Fruit fly (Drosophila melanogaster) whole organism, embryonic: ENCODE results near the gene Paris.

Experiments used
- Abd-B ChIP-seq: fragments of 200-800 bp; sonication (Bioruptor generic); optimal IDR thresholded peaks from 2 replicates; lab custom pipeline; 2018; ENCODE audit warnings: missing biosample characterization, mild to moderate bottlenecking, missing genetic modification characterization, moderate library complexity
- Awh ChIP-seq: fragments of 200-800 bp; sonication (Bioruptor generic); IDR thresholded peaks from 2 replicates; pipeline ENCODE4, ENCODE4 v1.3.6; 2022; ENCODE audit warnings: missing biosample characterization, missing genetic modification characterization
- Bteb2 ChIP-seq: fragments of 200-800 bp; sonication (Bioruptor generic); optimal IDR thresholded peaks from 2 replicates; lab custom pipeline; 2016; ENCODE audit warnings: missing biosample characterization, missing genetic modification characterization
- CG10267 ChIP-seq: fragments of 200-800 bp; sonication (Bioruptor generic); optimal IDR thresholded peaks from 2 replicates; lab custom pipeline; 2018; ENCODE audit warnings: missing biosample characterization, mild to moderate bottlenecking, missing genetic modification characterization, moderate library complexity
- CG10979 ChIP-seq: fragments of 200-800 bp; sonication (Bioruptor generic); optimal IDR thresholded peaks from 2 replicates; lab custom pipeline; 2018; ENCODE audit warnings: missing biosample characterization, mild to moderate bottlenecking, missing genetic modification characterization, moderate library complexity
- CG13123 ChIP-seq: fragments of 200-800 bp; sonication (Bioruptor generic); optimal IDR thresholded peaks from 2 replicates; lab custom pipeline; 2016; ENCODE audit warnings: missing biosample characterization, missing genetic modification characterization
- CG13424 ChIP-seq: fragments of 200-800 bp; sonication (Bioruptor generic); optimal IDR thresholded peaks from 2 replicates; lab custom pipeline; 2019; ENCODE audit warnings: missing biosample characterization, mild to moderate bottlenecking, missing genetic modification characterization, moderate library complexity
- CG17186 ChIP-seq: fragments of 200-800 bp; sonication (Bioruptor generic); optimal IDR thresholded peaks from 3 replicates; lab custom pipeline; 2017; ENCODE audit warnings: missing biosample characterization, missing genetic modification reagents, missing genetic modification characterization
- CG18476 ChIP-seq: fragments of 200-800 bp; sonication (Bioruptor generic); optimal IDR thresholded peaks from 2 replicates; lab custom pipeline; 2016; ENCODE audit warnings: missing biosample characterization, mild to moderate bottlenecking, missing genetic modification characterization
- CG2678 ChIP-seq: fragments of 200-800 bp; sonication (Bioruptor generic); optimal IDR thresholded peaks from 3 replicates; lab custom pipeline; 2019; ENCODE audit warnings: missing biosample characterization, mild to moderate bottlenecking, missing genetic modification characterization, moderate library complexity
- CG33213 ChIP-seq: fragments of 200-800 bp; sonication (Bioruptor generic); optimal IDR thresholded peaks from 3 replicates; lab custom pipeline; 2016; ENCODE audit warnings: missing biosample characterization, missing genetic modification characterization
- CG42726 ChIP-seq: fragments of 200-800 bp; sonication (Bioruptor generic); IDR thresholded peaks from 2 replicates; pipeline ENCODE4 v1.3.6; 2022; ENCODE audit warnings: missing biosample characterization, missing genetic modification characterization; ENCODE audit not compliant: partially characterized antibody
- CG6683 ChIP-seq: fragments of 200-800 bp; sonication (Bioruptor generic); optimal IDR thresholded peaks from 2 replicates; lab custom pipeline; 2017; ENCODE audit warnings: missing biosample characterization, mild to moderate bottlenecking, missing genetic modification characterization, missing genetic modification reagents
- CG9609 ChIP-seq: fragments of 200-800 bp; sonication (Bioruptor generic); optimal IDR thresholded peaks from 3 replicates; lab custom pipeline; 2016; ENCODE audit warnings: missing biosample characterization, missing genetic modification characterization
- Elba2 ChIP-seq: fragments of 200-800 bp; sonication (Bioruptor generic); optimal IDR thresholded peaks from 3 replicates; lab custom pipeline; 2016; ENCODE audit warnings: missing biosample characterization, missing genetic modification characterization
- HHEX ChIP-seq: fragments of 200-800 bp; sonication (Bioruptor generic); optimal IDR thresholded peaks from 3 replicates; lab custom pipeline; 2017; ENCODE audit warnings: missing biosample characterization, mild to moderate bottlenecking, missing genetic modification characterization, missing genetic modification reagents
- Hmx ChIP-seq: fragments of 200-800 bp; sonication (Bioruptor generic); optimal IDR thresholded peaks from 2 replicates; lab custom pipeline; 2016; ENCODE audit warnings: missing biosample characterization, missing genetic modification characterization
- Hr78 ChIP-seq, 2 experiments: fragments of 200-800 bp in 1 of 2; fragments of >200 bp in 1 of 2; sonication (Bioruptor generic) in 1 of 2; optimal IDR thresholded peaks; 2 replicates each; lab custom pipeline; 2017 to 2019; ENCODE audit warnings: missing biosample characterization in 2 of 2, missing genetic modification characterization in 2 of 2, mild to moderate bottlenecking in 1 of 2, moderate library complexity in 1 of 2
- MBD-R2 ChIP-seq: fragments of 200-800 bp; sonication (Bioruptor generic); IDR thresholded peaks from 2 replicates; pipeline ENCODE4 v1.3.6; 2022; ENCODE audit warnings: missing biosample characterization, missing genetic modification characterization
- Mrtf ChIP-seq: fragments of 200-800 bp; sonication (Bioruptor generic); IDR thresholded peaks from 3 replicates; pipeline ENCODE4 v1.3.6; 2022; ENCODE audit warnings: missing biosample characterization, missing genetic modification characterization
- Nf-YB ChIP-seq: fragments of 200-800 bp; sonication (Bioruptor generic); optimal IDR thresholded peaks from 3 replicates; lab custom pipeline; 2019; ENCODE audit warnings: missing biosample characterization, mild to moderate bottlenecking, missing genetic modification characterization, moderate library complexity
- Opbp ChIP-seq: fragments of 200-800 bp; sonication (Bioruptor generic); IDR thresholded peaks from 3 replicates; pipeline ENCODE4 v1.3.6; 2022; ENCODE audit warnings: missing biosample characterization, missing genetic modification characterization; ENCODE audit not compliant: partially characterized antibody
- Sox102F ChIP-seq: fragments of 200-800 bp; sonication (Bioruptor generic); optimal IDR thresholded peaks from 2 replicates; lab custom pipeline; 2018; ENCODE audit warnings: missing biosample characterization, mild to moderate bottlenecking, missing genetic modification characterization, moderate library complexity
- Stat92E ChIP-seq, 3 experiments: fragments of >200 bp in 2 of 3; fragments of 200-800 bp in 1 of 3; sonication (Bioruptor generic) in 1 of 3; optimal IDR thresholded peaks; 2 replicates each; lab custom pipeline; 2017 to 2019; ENCODE audit warnings: missing biosample characterization in 3 of 3, missing genetic modification characterization in 3 of 3, mild to moderate bottlenecking in 1 of 3, moderate library complexity in 1 of 3
- TFAM ChIP-seq: fragments of 200-800 bp; sonication (Bioruptor generic); optimal IDR thresholded peaks from 2 replicates; lab custom pipeline; 2017; ENCODE audit warnings: missing biosample characterization, missing genetic modification characterization, inconsistent platforms
- Usf ChIP-seq: fragments of 200-800 bp; sonication (Bioruptor generic); optimal IDR thresholded peaks from 2 replicates; lab custom pipeline; 2017; ENCODE audit warnings: missing genotype, missing biosample characterization, missing genetic modification characterization
- ara ChIP-seq: fragments of 200-800 bp; sonication (Bioruptor generic); IDR thresholded peaks from 2 replicates; pipeline ENCODE4 v1.3.6; 2022; ENCODE audit warnings: missing biosample characterization, missing genetic modification characterization
- ato ChIP-seq: fragments of 200-800 bp; sonication (Bioruptor generic); IDR thresholded peaks from 2 replicates; pipeline ENCODE4 v1.3.6; 2022; ENCODE audit warnings: missing biosample characterization, missing genetic modification characterization; ENCODE audit not compliant: partially characterized antibody
- crp ChIP-seq, 2 experiments: fragments of 200-800 bp; sonication (Bioruptor generic); optimal IDR thresholded peaks; 2 replicates in 1 of 2; 3 replicates in 1 of 2; lab custom pipeline; 2017; ENCODE audit warnings: missing biosample characterization in 2 of 2, missing genetic modification characterization in 2 of 2, mild to moderate bottlenecking in 1 of 2, moderate library complexity in 1 of 2
- dm ChIP-seq: fragments of 200-800 bp; sonication (Bioruptor generic); optimal IDR thresholded peaks from 3 replicates; lab custom pipeline; 2016; ENCODE audit warnings: missing biosample characterization, missing genetic modification characterization
- dmrt11E ChIP-seq: fragments of 200-800 bp; sonication (Bioruptor generic); optimal IDR thresholded peaks from 3 replicates; lab custom pipeline; 2018; ENCODE audit warnings: missing biosample characterization, mild to moderate bottlenecking, missing genetic modification characterization, moderate library complexity
- emc ChIP-seq: fragments of 200-800 bp; sonication (Bioruptor generic); optimal IDR thresholded peaks from 2 replicates; lab custom pipeline; 2016; ENCODE audit warnings: missing biosample characterization, missing genetic modification characterization
- en ChIP-seq: fragments of 200-800 bp; sonication (Bioruptor generic); optimal IDR thresholded peaks from 2 replicates; lab custom pipeline; 2016; ENCODE audit warnings: missing biosample characterization, missing genetic modification characterization
- ewg ChIP-seq: fragments of 200-800 bp; sonication (Bioruptor generic); optimal IDR thresholded peaks from 3 replicates; lab custom pipeline; 2017; ENCODE audit warnings: mild to moderate bottlenecking, missing biosample characterization, missing genetic modification reagents, missing genetic modification characterization
- fd64A ChIP-seq: fragments of 200-800 bp; sonication (Bioruptor generic); optimal IDR thresholded peaks from 3 replicates; lab custom pipeline; 2018; ENCODE audit warnings: missing biosample characterization, mild to moderate bottlenecking, missing genetic modification characterization
- gem ChIP-seq: fragments of 200-800 bp; sonication (Bioruptor generic); optimal IDR thresholded peaks from 2 replicates; lab custom pipeline; 2019; ENCODE audit warnings: missing biosample characterization, mild to moderate bottlenecking, missing genetic modification characterization, moderate library complexity
- gsb-n ChIP-seq: fragments of 200-800 bp; sonication (Bioruptor generic); optimal IDR thresholded peaks from 3 replicates; lab custom pipeline; 2018; ENCODE audit warnings: missing biosample characterization, mild to moderate bottlenecking, missing genetic modification characterization
- hkb ChIP-seq, 2 experiments: fragments of 200-800 bp in 1 of 2; fragments of >200 bp in 1 of 2; sonication (Bioruptor generic) in 1 of 2; IDR thresholded peaks in 1 of 2; optimal IDR thresholded peaks in 1 of 2; 2 replicates each; pipeline versions ENCODE4 v1.3.6 to Lab custom; 2017 to 2022; ENCODE audit warnings: missing biosample characterization in 1 of 2, missing genetic modification characterization in 1 of 2
- nerfin-2 ChIP-seq: fragments of 200-800 bp; sonication (Bioruptor generic); IDR thresholded peaks from 2 replicates; pipeline ENCODE4 v1.3.6; 2022; ENCODE audit warnings: missing biosample characterization, missing genetic modification characterization; ENCODE audit not compliant: partially characterized antibody
- oc ChIP-seq: fragments of 200-800 bp; sonication (Bioruptor generic); optimal IDR thresholded peaks from 2 replicates; lab custom pipeline; 2018; ENCODE audit warnings: missing biosample characterization, mild to moderate bottlenecking, missing genetic modification characterization, moderate library complexity
- sc ChIP-seq, 3 experiments: fragments of >200 bp in 2 of 3; fragments of 200-800 bp in 1 of 3; sonication (Bioruptor generic) in 1 of 3; optimal IDR thresholded peaks; 2 replicates in 2 of 3; 3 replicates in 1 of 3; lab custom pipeline; 2017; ENCODE audit warnings: mild to moderate bottlenecking in 1 of 3, missing biosample characterization in 1 of 3, missing genetic modification characterization in 1 of 3, missing genetic modification reagents in 1 of 3
- sna ChIP-seq: fragments of 200-800 bp; sonication (Bioruptor generic); IDR thresholded peaks from 2 replicates; pipeline ENCODE4 v1.3.6; 2022; ENCODE audit warnings: missing biosample characterization, missing genetic modification characterization; ENCODE audit not compliant: partially characterized antibody
- sr ChIP-seq: fragments of 200-800 bp; sonication (Bioruptor generic); IDR thresholded peaks from 3 replicates; pipeline ENCODE4 v1.3.6; 2022; ENCODE audit warnings: missing biosample characterization, missing genetic modification characterization
- stwl ChIP-seq: fragments of 200-800 bp; sonication (Bioruptor generic); optimal IDR thresholded peaks from 3 replicates; lab custom pipeline; 2018; ENCODE audit warnings: missing biosample characterization, mild to moderate bottlenecking, missing genetic modification characterization, moderate library complexity
- sug ChIP-seq: fragments of 200-800 bp; optimal IDR thresholded peaks from 2 replicates; lab custom pipeline; 2019; ENCODE audit warnings: missing biosample characterization, mild to moderate bottlenecking, missing genetic modification characterization, moderate library complexity
- wdn ChIP-seq: fragments of 200-800 bp; sonication (Bioruptor generic); IDR thresholded peaks from 2 replicates; pipeline ENCODE4 v1.3.6; 2022; ENCODE audit warnings: missing biosample characterization, missing genetic modification characterization
- zfh2 ChIP-seq: fragments of 200-800 bp; sonication (Bioruptor generic); optimal IDR thresholded peaks from 2 replicates; lab custom pipeline; 2016; ENCODE audit warnings: missing biosample characterization, missing genetic modification characterization

Paris gene

DNA sequence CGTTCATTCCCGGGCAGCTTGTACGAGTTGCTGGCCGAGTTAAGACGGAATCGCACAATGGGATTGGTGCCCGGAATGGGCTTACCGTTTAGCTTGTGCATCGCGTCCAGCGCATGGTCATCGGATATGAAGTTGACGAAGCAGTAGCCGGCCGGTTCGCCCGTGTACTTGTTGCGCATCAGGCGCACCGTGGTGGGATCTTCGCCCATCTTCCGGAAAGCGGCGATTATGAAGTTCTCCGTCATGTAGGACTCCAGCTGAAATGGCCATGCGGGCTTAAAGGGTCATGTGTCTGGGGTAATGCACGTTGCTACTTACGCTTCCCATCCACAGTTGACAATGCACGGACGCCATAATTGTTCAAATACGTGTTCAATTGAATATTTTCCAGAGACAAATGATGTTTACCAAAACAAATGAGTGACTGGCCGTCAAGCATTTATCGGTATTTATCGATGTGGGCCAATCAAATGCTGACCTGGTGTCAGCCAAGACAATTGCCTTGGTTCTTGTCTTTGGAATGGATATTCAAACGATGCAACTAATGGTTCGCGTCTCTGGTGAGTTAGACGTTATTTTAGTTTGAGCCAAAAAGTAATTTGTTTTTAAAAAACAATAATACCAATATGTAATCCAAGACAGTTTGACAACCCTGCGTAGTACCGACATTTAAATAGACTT lies 9.3 kb upstream of the Paris start, which contains the start of the genes Secp43 and ND-B8 (continued):
- no peak for TF ChIP-seq Awh (GFP tag; lab: Robert Waterston, UW)
- TF ChIP-seq sc (optimal IDR thresholded peaks at IDR 0.05; lab: Kevin White, UChicago): no peak
- no peak for TF ChIP-seq sc (GFP tag; optimal IDR thresholded peaks at IDR 0.05; lab: Kevin White, UChicago)
- no peak for TF ChIP-seq Bteb2 (GFP tag; lab: Kevin White, UChicago)
- TF ChIP-seq nerfin-2: peak; percentile 82
- TF ChIP-seq Mrtf (GFP tag; lab: Robert Waterston, UW): no peak
- TF ChIP-seq CG13123 (GFP tag; lab: Kevin White, UChicago): no peak
- TF ChIP-seq dm (GFP tag; lab: Kevin White, UChicago): peak; percentile 33
- TF ChIP-seq Nf-YB (GFP tag; lab: Kevin White, UChicago): no peak
- TF ChIP-seq Stat92E (GFP tag; optimal IDR thresholded peaks at IDR 0.05; lab: Kevin White, UChicago): no peak
- TF ChIP-seq sr: no peak
- peak; percentile 93 for TF ChIP-seq MBD-R2 (GFP tag; lab: Robert Waterston, UW)
- peak; percentile 83 for TF ChIP-seq CG42726 (GFP tag; lab: Robert Waterston, UW)
- TF ChIP-seq en: no peak
- no peak for TF ChIP-seq emc (GFP tag; lab: Kevin White, UChicago)
- TF ChIP-seq stwl (tag; lab: Kevin White, UChicago): peak; percentile 62
- peak; percentile 23 for TF ChIP-seq CG13424 (tag; lab: Kevin White, UChicago)
- TF ChIP-seq Hmx: no peak
- no peak for TF ChIP-seq dmrt11E (tag; lab: Kevin White, UChicago)
- TF ChIP-seq ato (GFP tag; lab: Robert Waterston, UW): peak; percentile 77
- TF ChIP-seq CG33213 (GFP tag; lab: Kevin White, UChicago): peak; percentile 39
- no peak for TF ChIP-seq ara (GFP tag; lab: Robert Waterston, UW)
- TF ChIP-seq Abd-B (GFP tag; lab: Kevin White, UChicago): peak; percentile 45
- peak in 1 of 2 experiments; percentile 58 for TF ChIP-seq crp (GFP tag; optimal IDR thresholded peaks at IDR 0.05; lab: Kevin White, UChicago)
- no peak for TF ChIP-seq Usf (GFP tag; lab: Kevin White, UChicago)
- no peak for TF ChIP-seq CG2678 (tag; lab: Kevin White, UChicago)
- TF ChIP-seq CG18476 (GFP tag; lab: Kevin White, UChicago): no peak
- TF ChIP-seq CG6683: no peak
- no peak for TF ChIP-seq fd64A
- TF ChIP-seq CG10267 (tag; lab: Kevin White, UChicago): peak; percentile 54
- TF ChIP-seq HHEX: no peak
- TF ChIP-seq gsb-n (tag; lab: Kevin White, UChicago): no peak
- TF ChIP-seq oc: no peak
- no peak for TF ChIP-seq CG9609 (GFP tag; lab: Kevin White, UChicago)
- peak; percentile 49 for TF ChIP-seq CG17186 (GFP tag; lab: Kevin White, UChicago)
- peak; percentile 61 for TF ChIP-seq sug
- TF ChIP-seq gem (tag; lab: Kevin White, UChicago): no peak
- no peak for TF ChIP-seq wdn (GFP tag; lab: Robert Waterston, UW)
- TF ChIP-seq Opbp: peak; percentile 77; the same call in 2 of the 3 replicates
- no peak for TF ChIP-seq TFAM
- no peak for TF ChIP-seq Sox102F (GFP tag; lab: Kevin White, UChicago)
- peak; percentile 44; the same call in 1 of the 2 replicates for TF ChIP-seq sna (GFP tag; lab: Robert Waterston, UW)
- TF ChIP-seq CG10979: no peak
- no peak for TF ChIP-seq zfh2 (GFP tag; lab: Kevin White, UChicago)
- no peak for TF ChIP-seq Hr78 (GFP tag; optimal IDR thresholded peaks at IDR 0.05; lab: Kevin White, UChicago)
- TF ChIP-seq Elba2 (GFP tag; lab: Kevin White, UChicago): no peak
- TF ChIP-seq hkb (optimal IDR thresholded peaks at IDR 0.05; lab: Kevin White, UChicago): no peak
- TF ChIP-seq hkb (GFP tag; IDR thresholded peaks at IDR 0.05; lab: Robert Waterston, UW): no peak
- TF ChIP-seq ewg: peak; percentile 4
